Fruit fly (Drosophila melanogaster) whole organism, wandering third instar larva: ENCODE results near the gene Muc26B.

ENCODE experiments used
- CG32264 ChIP-seq: fragments of 200-800 bp; sonication (Bioruptor generic); optimal IDR thresholded peaks from 2 replicates; lab custom pipeline; 2016; ENCODE audit warnings: missing biosample characterization, missing genetic modification characterization
- CrebA ChIP-seq: fragments of 200-800 bp; sonication (Bioruptor generic); optimal IDR thresholded peaks from 2 replicates; lab custom pipeline; 2016; ENCODE audit warnings: missing biosample characterization, mild to moderate bottlenecking, missing genetic modification characterization, borderline replicate concordance
- HLH106 ChIP-seq: fragments of 200-800 bp; optimal IDR thresholded peaks from 3 replicates; lab custom pipeline; 2019; ENCODE audit warnings: missing biosample characterization, mild to moderate bottlenecking, missing genetic modification characterization, moderate library complexity
- Hnf4 ChIP-seq: fragments of 200-800 bp; sonication (Bioruptor generic); optimal IDR thresholded peaks from 2 replicates; lab custom pipeline; 2016; ENCODE audit warnings: missing biosample characterization, mild to moderate bottlenecking, missing genetic modification characterization
- Hr78 ChIP-seq: fragments of >200 bp; optimal IDR thresholded peaks from 2 replicates; lab custom pipeline; 2017; ENCODE audit warnings: missing biosample characterization, missing genetic modification characterization
- Jra ChIP-seq: sonication (Bioruptor generic); optimal IDR thresholded peaks from 2 replicates; lab custom pipeline; 2016; ENCODE audit warnings: missing biosample characterization, missing genetic modification characterization
- Mio ChIP-seq: sonication (Bioruptor generic); optimal IDR thresholded peaks from 2 replicates; lab custom pipeline; 2016; ENCODE audit warnings: missing biosample characterization, missing genetic modification characterization
- Myc ChIP-seq: fragments of >200 bp; optimal IDR thresholded peaks from 2 replicates; lab custom pipeline; 2017
- N ChIP-seq: fragments of >200 bp; optimal IDR thresholded peaks from 2 replicates; lab custom pipeline; 2018; ENCODE audit warnings: missing biosample characterization, missing external identifiers, missing genetic modification characterization
- Rel ChIP-seq, 2 experiments: fragments of 200-800 bp; sonication (Bioruptor generic) in 1 of 2; optimal IDR thresholded peaks; 2 replicates in 1 of 2; 3 replicates in 1 of 2; lab custom pipeline; 2016 to 2019; ENCODE audit warnings: mild to moderate bottlenecking in 2 of 2, missing biosample characterization in 2 of 2, missing genetic modification characterization in 2 of 2, moderate library complexity in 1 of 2
- Vsx2 ChIP-seq: fragments of 200-300, 225-300 bp; sonication (Bioruptor generic); optimal IDR thresholded peaks from 2 replicates; lab custom pipeline; 2018; ENCODE audit warnings: missing biosample characterization, missing genetic modification characterization; ENCODE audit not compliant: partially characterized antibody
- br ChIP-seq: fragments of 200-800 bp; sonication (Bioruptor generic); optimal IDR thresholded peaks from 2 replicates; lab custom pipeline; 2016; ENCODE audit warnings: missing biosample characterization, missing genetic modification characterization
- dsf ChIP-seq: sonication (Bioruptor generic); optimal IDR thresholded peaks from 2 replicates; lab custom pipeline; 2016; ENCODE audit warnings: missing biosample characterization, missing genetic modification characterization, borderline replicate concordance
- ey ChIP-seq: fragments of 200-800 bp; sonication (Bioruptor generic); optimal IDR thresholded peaks from 2 replicates; lab custom pipeline; 2016; ENCODE audit warnings: missing biosample characterization, missing genetic modification characterization
- jim ChIP-seq: fragments of 175-275, 200-325 bp; sonication (Bioruptor generic); optimal IDR thresholded peaks from 2 replicates; lab custom pipeline; 2016; ENCODE audit warnings: missing biosample characterization, mild to moderate bottlenecking, missing genetic modification characterization
- lola ChIP-seq: fragments of >200 bp; optimal IDR thresholded peaks from 2 replicates; lab custom pipeline; 2017; ENCODE audit warnings: missing biosample characterization, missing genetic modification characterization
- pan ChIP-seq: fragments of >200 bp; optimal IDR thresholded peaks from 2 replicates; lab custom pipeline; 2017
- psq ChIP-seq: fragments of 200-800 bp; sonication (Bioruptor generic); optimal IDR thresholded peaks from 3 replicates; lab custom pipeline; 2017; ENCODE audit warnings: missing biosample characterization, mild to moderate bottlenecking, missing genetic modification characterization, moderate library complexity
- rgr ChIP-seq: fragments of 200-800 bp; sonication (Bioruptor generic); optimal IDR thresholded peaks from 3 replicates; lab custom pipeline; 2016; ENCODE audit warnings: missing biosample characterization, mild to moderate bottlenecking, missing genetic modification characterization
- sage ChIP-seq: fragments of 200-800 bp; sonication (Bioruptor generic); optimal IDR thresholded peaks from 2 replicates; lab custom pipeline; 2016; ENCODE audit warnings: missing biosample characterization, mild to moderate bottlenecking, missing genetic modification characterization
- sv ChIP-seq: fragments of 200-800 bp; sonication (Bioruptor generic); optimal IDR thresholded peaks from 3 replicates; lab custom pipeline; 2016; ENCODE audit warnings: missing biosample characterization, missing genetic modification characterization
- usp ChIP-seq: fragments of >200 bp; optimal IDR thresholded peaks from 2 replicates; lab custom pipeline; 2017; ENCODE audit warnings: missing biosample characterization, missing genetic modification characterization
- woc ChIP-seq: sonication (Bioruptor generic); optimal IDR thresholded peaks from 2 replicates; lab custom pipeline; 2016; ENCODE audit warnings: missing biosample characterization, mild to moderate bottlenecking, missing genetic modification characterization

Muc26B gene

dm6 chr2L:6201469-6201868 lies 49.7 kb downstream of the Muc26B start:
- TF ChIP-seq psq (GFP tag; lab: Kevin White, UChicago), result no peak
- TF ChIP-seq Jra (GFP tag; lab: Kevin White, UChicago), result no peak
- TF ChIP-seq N (GFP tag; lab: Kevin White, UChicago), result no peak
- no peak for TF ChIP-seq usp (GFP tag; lab: Kevin White, UChicago)
- no peak for TF ChIP-seq CrebA
- TF ChIP-seq HLH106 (tag; lab: Kevin White, UChicago), result no peak
- no peak for TF ChIP-seq Mio
- no peak for TF ChIP-seq sage (GFP tag; lab: Kevin White, UChicago)
- TF ChIP-seq CG32264 (GFP tag; lab: Kevin White, UChicago), result no peak
- no peak for TF ChIP-seq woc (GFP tag; lab: Kevin White, UChicago)
- no peak for TF ChIP-seq lola (GFP tag; lab: Kevin White, UChicago)
- no peak for TF ChIP-seq rgr (GFP tag; lab: Kevin White, UChicago)
- TF ChIP-seq ey (GFP tag; lab: Kevin White, UChicago), result no peak
- no peak for TF ChIP-seq sv
- TF ChIP-seq jim (GFP tag; lab: Kevin White, UChicago), result no peak
- TF ChIP-seq Myc, result no peak
- TF ChIP-seq Rel (GFP tag; optimal IDR thresholded peaks at IDR 0.05; lab: Kevin White, UChicago), result no peak
- no peak for TF ChIP-seq Rel (tag; optimal IDR thresholded peaks at IDR 0.05; lab: Kevin White, UChicago)
- TF ChIP-seq Hr78 (GFP tag; lab: Kevin White, UChicago), result no peak
- no peak for TF ChIP-seq Vsx2
- no peak for TF ChIP-seq dsf

DNA sequence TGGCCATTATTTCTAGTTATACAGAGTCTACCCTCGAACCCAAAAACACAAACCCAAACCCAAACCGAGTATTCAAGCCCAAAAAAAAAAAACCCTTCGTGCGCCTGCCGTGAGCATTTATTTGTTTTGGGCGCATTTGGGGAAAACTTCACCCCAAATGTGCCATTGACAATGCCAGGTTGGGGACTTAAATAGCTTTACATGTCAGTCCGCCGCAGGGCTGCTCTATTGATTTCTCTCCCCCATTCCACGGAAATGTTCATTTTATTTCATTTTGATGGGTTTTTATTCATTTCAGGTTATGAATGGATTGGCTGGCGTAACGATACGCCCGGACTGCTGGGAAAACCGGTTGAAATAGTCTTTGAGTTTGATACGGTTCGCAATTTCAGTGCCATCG lies 51.1 kb downstream of the Muc26B start:
- TF ChIP-seq pan, result no peak
- TF ChIP-seq Myc, result no peak
- TF ChIP-seq Hnf4 (GFP tag; lab: Kevin White, UChicago), result no peak
- no peak for TF ChIP-seq br
